Comparison of ENCODE assay signal across 1 fruit fly cellular context in the genomic region with DNA sequence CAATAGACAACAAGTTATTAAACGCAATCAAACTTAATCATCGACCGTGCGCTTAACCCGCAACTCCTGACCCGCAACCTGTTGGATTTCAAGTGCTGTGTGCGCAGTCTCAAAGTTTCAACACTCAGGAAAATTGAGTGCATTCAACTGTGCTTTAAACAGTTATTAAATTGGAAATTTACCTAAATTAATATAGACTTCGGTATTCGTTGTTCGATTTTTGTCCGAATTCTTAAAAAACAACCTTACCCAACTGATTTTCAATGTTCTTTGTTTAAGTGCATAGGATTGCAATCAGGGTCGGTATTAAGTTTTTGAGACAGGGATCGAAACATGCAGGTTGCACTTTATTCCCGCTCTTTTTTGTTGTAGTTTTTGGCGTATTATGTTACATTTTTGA.
TF ChIP-seq lines count a peak whose summit lies in the region.

No protein-coding gene starts in this region.

TF ChIP-seq in whole organism, prepupa, 60 proteins besides CTCF, POLR2A, EP300 and RAD21 (continued from another document):
- TF ChIP-seq CG10631 (GFP tag; optimal IDR thresholded peaks at IDR 0.05; lab: Kevin White, UChicago) = peak; percentile 46
- peak; percentile 52 for TF ChIP-seq CG34406 (GFP tag; optimal IDR thresholded peaks at IDR 0.05; lab: Kevin White, UChicago)
- peak; percentile 57 for TF ChIP-seq Ets96B (tag; optimal IDR thresholded peaks at IDR 0.05; lab: Kevin White, UChicago)
- no peak for TF ChIP-seq OdsH (GFP tag; optimal IDR thresholded peaks at IDR 0.05; lab: Kevin White, UChicago)
- peak; percentile 79 for TF ChIP-seq CG3919 (GFP tag; optimal IDR thresholded peaks at IDR 0.05; lab: Kevin White, UChicago)
- TF ChIP-seq esn (GFP tag; optimal IDR thresholded peaks at IDR 0.05; lab: Kevin White, UChicago) = peak; percentile 66
- peak; percentile 32 for TF ChIP-seq CG6792 (GFP tag; optimal IDR thresholded peaks at IDR 0.05; lab: Kevin White, UChicago)
- TF ChIP-seq CG3032 (tag; optimal IDR thresholded peaks at IDR 0.05; lab: Kevin White, UChicago) = peak; percentile 16
- peak; percentile 43 for TF ChIP-seq CG7368 (GFP tag; optimal IDR thresholded peaks at IDR 0.05; lab: Kevin White, UChicago)
- TF ChIP-seq salr (GFP tag; optimal IDR thresholded peaks at IDR 0.05; lab: Kevin White, UChicago) = peak in 1 of 2 experiments; percentile 6
- no peak for TF ChIP-seq CG6854 (GFP tag; optimal IDR thresholded peaks at IDR 0.05; lab: Kevin White, UChicago)
- peak; percentile 64 for TF ChIP-seq Hr39 (GFP tag; optimal IDR thresholded peaks at IDR 0.05; lab: Kevin White, UChicago)
- no peak for TF ChIP-seq Hr38 (GFP tag; optimal IDR thresholded peaks at IDR 0.05; lab: Kevin White, UChicago)
- peak; percentile 56 for TF ChIP-seq topi (GFP tag; optimal IDR thresholded peaks at IDR 0.05; lab: Kevin White, UChicago)
- TF ChIP-seq CG15336 (GFP tag; IDR thresholded peaks at IDR 0.05; lab: Robert Waterston, UW) = peak; percentile 76
- no peak for TF ChIP-seq Ets21C (GFP tag; optimal IDR thresholded peaks at IDR 0.05; lab: Kevin White, UChicago)
- TF ChIP-seq CG8632 (GFP tag; optimal IDR thresholded peaks at IDR 0.05; lab: Kevin White, UChicago) = peak; percentile 6
- TF ChIP-seq CG31627 (GFP tag; optimal IDR thresholded peaks at IDR 0.05; lab: Kevin White, UChicago) = peak; percentile 39
- TF ChIP-seq fkh (GFP tag; optimal IDR thresholded peaks at IDR 0.05; lab: Kevin White, UChicago) = no peak
- peak; percentile 82 for TF ChIP-seq CG6163 (GFP tag; IDR thresholded peaks at IDR 0.05; lab: Robert Waterston, UW)
- TF ChIP-seq ss (GFP tag; optimal IDR thresholded peaks at IDR 0.05; lab: Kevin White, UChicago) = no peak
- TF ChIP-seq eg (GFP tag; IDR thresholded peaks at IDR 0.05; lab: Robert Waterston, UW) = peak; percentile 78
- peak; percentile 46 for TF ChIP-seq Smox (GFP tag; optimal IDR thresholded peaks at IDR 0.05; lab: Kevin White, UChicago)
- TF ChIP-seq dsx (GFP tag; optimal IDR thresholded peaks at IDR 0.05; lab: Kevin White, UChicago; ENCODE audit: poor library complexity, severe bottlenecking) = no peak
- peak; percentile 64 for TF ChIP-seq Sox14 (GFP tag; optimal IDR thresholded peaks at IDR 0.05; lab: Kevin White, UChicago)
- no peak for TF ChIP-seq CG4318 (GFP tag; optimal IDR thresholded peaks at IDR 0.05; lab: Kevin White, UChicago)
- peak; percentile 52 for TF ChIP-seq acj6 (GFP tag; optimal IDR thresholded peaks at IDR 0.05; lab: Kevin White, UChicago)
- peak; percentile 31 for TF ChIP-seq vri (GFP tag; optimal IDR thresholded peaks at IDR 0.05; lab: Kevin White, UChicago)
- peak; percentile 90 for TF ChIP-seq Eip78C (GFP tag; lab: Kevin White, UChicago)
- no peak for TF ChIP-seq fd59A (GFP tag; optimal IDR thresholded peaks at IDR 0.05; lab: Kevin White, UChicago)
- no peak for TF ChIP-seq Blimp-1 (GFP tag; optimal IDR thresholded peaks at IDR 0.05; lab: Kevin White, UChicago)
- peak; percentile 63 for TF ChIP-seq Sox102F (GFP tag; optimal IDR thresholded peaks at IDR 0.05; lab: Kevin White, UChicago)
- TF ChIP-seq CG9139 (GFP tag; optimal IDR thresholded peaks at IDR 0.05; lab: Kevin White, UChicago) = no peak
- TF ChIP-seq CG10669 (GFP tag; optimal IDR thresholded peaks at IDR 0.05; lab: Kevin White, UChicago) = peak; percentile 59
- TF ChIP-seq dac (GFP tag; optimal IDR thresholded peaks at IDR 0.05; lab: Kevin White, UChicago) = peak; percentile 9
- peak; percentile 51 for TF ChIP-seq cyc (GFP tag; optimal IDR thresholded peaks at IDR 0.05; lab: Kevin White, UChicago)
